Fruit fly (Drosophila melanogaster) whole organism, prepupa: ENCODE data around the gene Acsx1R.

Source experiments
- CG6854 ChIP-seq: fragments of 200-800 bp; sonication (Bioruptor generic); optimal IDR thresholded peaks from 2 replicates; lab custom pipeline; 2017; ENCODE audit warnings: missing biosample characterization, mild to moderate bottlenecking, missing genetic modification characterization
- CG8632 ChIP-seq: fragments of 200-800 bp; sonication (Bioruptor generic); optimal IDR thresholded peaks from 3 replicates; lab custom pipeline; 2016; ENCODE audit warnings: missing biosample characterization, missing genetic modification characterization
- Hr38 ChIP-seq: sonication (Bioruptor generic); optimal IDR thresholded peaks from 2 replicates; lab custom pipeline; 2016; ENCODE audit warnings: missing biosample characterization, missing genetic modification characterization
- Sox102F ChIP-seq: fragments of 200-800 bp; sonication (Bioruptor generic); optimal IDR thresholded peaks from 2 replicates; lab custom pipeline; 2016; ENCODE audit warnings: missing biosample characterization, mild to moderate bottlenecking, missing genetic modification characterization
- ss ChIP-seq, 2 experiments: fragments of 200-800 bp; sonication (Bioruptor generic); optimal IDR thresholded peaks; 2 replicates in 1 of 2; 3 replicates in 1 of 2; lab custom pipeline; 2017 to 2018; ENCODE audit warnings: mild to moderate bottlenecking in 2 of 2, missing biosample characterization in 2 of 2, missing genetic modification characterization in 2 of 2, moderate library complexity in 1 of 2

dm6 chr3R:19826355-19826754 is 49.3 kb upstream of the Acsx1R start:
- TF ChIP-seq CG6854 (GFP tag; lab: Kevin White, UChicago): no peak
- no peak for TF ChIP-seq Sox102F (GFP tag; lab: Kevin White, UChicago)
- TF ChIP-seq CG8632 (GFP tag; lab: Kevin White, UChicago): no peak
- TF ChIP-seq Hr38 (GFP tag; lab: Kevin White, UChicago): no peak
- no peak for TF ChIP-seq ss (GFP tag; optimal IDR thresholded peaks at IDR 0.05; lab: Kevin White, UChicago)
